Worm (Caenorhabditis elegans) whole organism, L1 larva: ENCODE data around the gene W06H8.6.

Source experiments
- C04F5.9 ChIP-seq: sonication (generic microtip); optimal IDR thresholded peaks from 2 replicates; lab custom pipeline; 2016; ENCODE audit warnings: missing genetic modification characterization, missing compliant biosample characterization
- C34B4.2 ChIP-seq: sonication (generic microtip); optimal IDR thresholded peaks from 2 replicates; lab custom pipeline; 2017; ENCODE audit warnings: mild to moderate bottlenecking, missing genetic modification characterization, missing compliant biosample characterization
- F16B12.6 ChIP-seq: fragments of 150-350 bp; optimal IDR thresholded peaks from 2 replicates; lab custom pipeline; 2014; ENCODE audit warnings: missing biosample characterization, missing genetic modification characterization
- aly-2 ChIP-seq: fragments of 150-350 bp; optimal IDR thresholded peaks from 2 replicates; lab custom pipeline; 2014; ENCODE audit warnings: missing biosample characterization, missing genetic modification characterization
- ama-1 ChIP-seq: fragments of 150-350 bp; optimal IDR thresholded peaks from 2 replicates; lab custom pipeline; 2014
- ceh-82 ChIP-seq, 3 experiments: fragments of 150-350 bp in 1 of 3; sonication (generic microtip) in 2 of 3; optimal IDR thresholded peaks; 2 replicates each; lab custom pipeline; 2014 to 2017; ENCODE audit warnings: missing biosample characterization in 3 of 3, missing genetic modification characterization in 3 of 3
- ceh-90 ChIP-seq: sonication (generic microtip); optimal IDR thresholded peaks from 2 replicates; lab custom pipeline; 2016; ENCODE audit warnings: missing genetic modification characterization, missing compliant biosample characterization
- ces-1 ChIP-seq: fragments of 150-350 bp; optimal IDR thresholded peaks from 2 replicates; lab custom pipeline; 2014; ENCODE audit warnings: missing biosample characterization, missing genetic modification reagents, missing genetic modification characterization
- dpl-1 ChIP-seq, 3 experiments: fragments of 150-350 bp in 2 of 3; sonication (generic microtip) in 1 of 3; optimal IDR thresholded peaks; 2 replicates each; lab custom pipeline; 2014 to 2017; ENCODE audit warnings: missing biosample characterization in 3 of 3, missing genetic modification characterization in 3 of 3, missing genetic modification reagents in 3 of 3
- dsc-1 ChIP-seq: sonication (generic microtip); optimal IDR thresholded peaks from 2 replicates; lab custom pipeline; 2016; ENCODE audit warnings: mild to moderate bottlenecking, missing genetic modification characterization, missing compliant biosample characterization
- efl-1 ChIP-seq, 4 experiments: fragments of 150-350 bp; optimal IDR thresholded peaks in 3 of 4; peaks in 1 of 4; 1 replicate in 1 of 4; 2 replicates in 3 of 4; lab custom pipeline; 2014; ENCODE audit warnings: missing biosample characterization in 2 of 4, missing genetic modification characterization in 2 of 4, missing genetic modification reagents in 2 of 4
- efl-3 ChIP-seq: fragments of 200-800 bp; sonication (Bioruptor generic); optimal IDR thresholded peaks from 2 replicates; lab custom pipeline; 2018; ENCODE audit warnings: mild to moderate bottlenecking, missing genetic modification characterization, missing compliant biosample characterization
- egl-13 ChIP-seq: sonication (generic microtip); optimal IDR thresholded peaks from 2 replicates; lab custom pipeline; 2016; ENCODE audit warnings: missing genotype, missing genetic modification reagents, missing genetic modification characterization, missing compliant biosample characterization
- elt-2 ChIP-seq: sonication (generic microtip); optimal IDR thresholded peaks from 2 replicates; lab custom pipeline; 2016; ENCODE audit warnings: missing genetic modification characterization, mild to moderate bottlenecking, inconsistent platforms, missing compliant biosample characterization, missing genetic modification reagents
- elt-3 ChIP-seq, 6 experiments: fragments of 150-350 bp in 1 of 6; sonication (generic microtip); optimal IDR thresholded peaks; 2 replicates each; lab custom pipeline; 2017 to 2018; ENCODE audit warnings: missing biosample characterization in 6 of 6, missing genetic modification characterization in 6 of 6, inconsistent platforms in 1 of 6
- fkh-10 ChIP-seq: sonication (generic microtip); optimal IDR thresholded peaks from 2 replicates; lab custom pipeline; 2017; ENCODE audit warnings: missing biosample characterization, missing genetic modification reagents, missing genetic modification characterization
- fkh-4 ChIP-seq: sonication (generic microtip); optimal IDR thresholded peaks from 2 replicates; lab custom pipeline; 2016; ENCODE audit warnings: missing compliant biosample characterization, missing genetic modification characterization, borderline replicate concordance
- fos-1 ChIP-seq: fragments of 150-350 bp; optimal IDR thresholded peaks from 2 replicates; lab custom pipeline; 2014; ENCODE audit warnings: missing biosample characterization, missing genetic modification characterization
- grh-1 ChIP-seq: fragments of 200-800 bp; sonication (Bioruptor generic); IDR thresholded peaks from 2 replicates; pipeline ENCODE4 v1.3.6; 2022; ENCODE audit warnings: missing genetic modification reagents, missing genetic modification characterization, missing compliant biosample characterization
- hpl-2 ChIP-seq: fragments of 150-350 bp; optimal IDR thresholded peaks from 2 replicates; lab custom pipeline; 2014; ENCODE audit warnings: missing biosample characterization, missing genetic modification reagents, missing genetic modification characterization
- irx-1 ChIP-seq: sonication (generic microtip); optimal IDR thresholded peaks from 2 replicates; lab custom pipeline; 2016; ENCODE audit warnings: missing genetic modification characterization, missing compliant biosample characterization
- isw-1 ChIP-seq: fragments of 200-800 bp; sonication (Bioruptor generic); IDR thresholded peaks from 2 replicates; pipeline ENCODE4 v1.3.6; 2022; ENCODE audit warnings: missing genetic modification characterization, missing compliant biosample characterization
- lin-14 ChIP-seq: fragments of 200-800 bp; sonication (Bioruptor generic); optimal IDR thresholded peaks from 2 replicates; lab custom pipeline; 2018; ENCODE audit warnings: mild to moderate bottlenecking, missing genetic modification characterization, moderate library complexity, missing compliant biosample characterization
- lin-39 ChIP-seq: fragments of 150-350 bp; optimal IDR thresholded peaks from 2 replicates; lab custom pipeline; 2014; ENCODE audit warnings: missing biosample characterization, missing genetic modification reagents, missing genetic modification characterization
- lsy-2 ChIP-seq, 2 experiments: fragments of 150-350 bp; optimal IDR thresholded peaks; 2 replicates each; lab custom pipeline; 2014; ENCODE audit warnings: missing biosample characterization in 2 of 2, missing genetic modification characterization in 2 of 2
- mab-9 ChIP-seq: fragments of 200-800 bp; sonication (Bioruptor generic); IDR thresholded peaks from 2 replicates; pipeline ENCODE4 v1.3.6; 2022; ENCODE audit warnings: missing genetic modification reagents, missing genetic modification characterization, missing compliant biosample characterization
- mdl-1 ChIP-seq, 2 experiments: fragments of 150-350 bp; optimal IDR thresholded peaks; 2 replicates each; lab custom pipeline; 2014 to 2017; ENCODE audit warnings: missing biosample characterization in 2 of 2, missing genetic modification characterization in 2 of 2, inconsistent platforms in 1 of 2
- mef-2 ChIP-seq: fragments of 150-350 bp; optimal IDR thresholded peaks from 2 replicates; lab custom pipeline; 2014; ENCODE audit warnings: missing biosample characterization, missing genetic modification characterization
- mep-1 ChIP-seq: fragments of 150-350 bp; optimal IDR thresholded peaks from 2 replicates; lab custom pipeline; 2014; ENCODE audit warnings: missing biosample characterization, missing genetic modification characterization
- nhr-12 ChIP-seq: sonication (generic microtip); optimal IDR thresholded peaks from 2 replicates; lab custom pipeline; 2017; ENCODE audit warnings: missing biosample characterization, missing genetic modification characterization
- nhr-19 ChIP-seq: fragments of 200-800 bp; sonication (Bioruptor generic); conservative IDR thresholded peaks from 2 replicates; pipeline ENCODE4 v1.3.6; 2022; ENCODE audit warnings: missing genetic modification characterization, missing compliant biosample characterization
- nhr-20 ChIP-seq: sonication (generic microtip); optimal IDR thresholded peaks from 2 replicates; lab custom pipeline; 2016; ENCODE audit warnings: mild to moderate bottlenecking, missing genetic modification characterization, missing compliant biosample characterization
- nhr-237 ChIP-seq: fragments of 150-350 bp; optimal IDR thresholded peaks from 2 replicates; lab custom pipeline; 2014; ENCODE audit warnings: missing biosample characterization, missing genetic modification characterization
- nhr-28 ChIP-seq: fragments of 150-350 bp; optimal IDR thresholded peaks from 2 replicates; lab custom pipeline; 2014; ENCODE audit warnings: missing biosample characterization, missing genetic modification characterization
- nhr-47 ChIP-seq: sonication (generic microtip); optimal IDR thresholded peaks from 2 replicates; lab custom pipeline; 2016; ENCODE audit warnings: mild to moderate bottlenecking, missing genetic modification characterization, moderate library complexity, missing compliant biosample characterization
- nhr-76 ChIP-seq: sonication (generic microtip); optimal IDR thresholded peaks from 2 replicates; lab custom pipeline; 2017; ENCODE audit warnings: missing biosample characterization, missing genetic modification characterization
- nhr-77 ChIP-seq: fragments of 150-350 bp; optimal IDR thresholded peaks from 2 replicates; lab custom pipeline; 2014; ENCODE audit warnings: missing biosample characterization, missing genetic modification characterization
- nhr-85 ChIP-seq: sonication (generic microtip); peaks from one replicate; lab custom pipeline; 2016; ENCODE audit warnings: missing genetic modification characterization, inconsistent platforms, missing compliant biosample characterization
- pag-3 ChIP-seq: sonication (generic microtip); optimal IDR thresholded peaks from 2 replicates; lab custom pipeline; 2017; ENCODE audit warnings: missing genetic modification characterization, mild to moderate bottlenecking, missing compliant biosample characterization, antibody characterized with exemption, borderline replicate concordance; ENCODE audit not compliant: insufficient read depth
- pax-3 ChIP-seq: fragments of 200-800 bp; sonication (Bioruptor generic); optimal IDR thresholded peaks from 2 replicates; lab custom pipeline; 2018; ENCODE audit warnings: mild to moderate bottlenecking, missing genetic modification characterization, moderate library complexity, missing compliant biosample characterization
- skn-1 ChIP-seq: fragments of 150-350 bp; optimal IDR thresholded peaks from 2 replicates; lab custom pipeline; 2014; ENCODE audit warnings: missing biosample characterization, missing genetic modification characterization
- snpc-4 ChIP-seq: fragments of 150-350 bp; optimal IDR thresholded peaks from 2 replicates; lab custom pipeline; 2014; ENCODE audit warnings: missing biosample characterization, missing genetic modification characterization
- sptf-1 ChIP-seq: fragments of 150-350 bp; optimal IDR thresholded peaks from 2 replicates; lab custom pipeline; 2014; ENCODE audit warnings: missing biosample characterization, missing genetic modification characterization
- sup-37 ChIP-seq: fragments of 200-800 bp; sonication (Bioruptor generic); optimal IDR thresholded peaks from 2 replicates; lab custom pipeline; 2018; ENCODE audit warnings: mild to moderate bottlenecking, missing genetic modification characterization, missing compliant biosample characterization
- tlp-1 ChIP-seq: fragments of 150-350 bp; optimal IDR thresholded peaks from 2 replicates; lab custom pipeline; 2014; ENCODE audit warnings: missing biosample characterization, missing genetic modification characterization
- unc-130 ChIP-seq: fragments of 150-350 bp; optimal IDR thresholded peaks from 2 replicates; lab custom pipeline; 2017; ENCODE audit warnings: missing biosample characterization, missing genetic modification characterization, inconsistent platforms
- unc-30 ChIP-seq: sonication (generic microtip); optimal IDR thresholded peaks from 2 replicates; lab custom pipeline; 2017; ENCODE audit warnings: missing biosample characterization, missing genetic modification characterization
- unc-62 ChIP-seq: fragments of 150-350 bp; optimal IDR thresholded peaks from 2 replicates; lab custom pipeline; 2014; ENCODE audit warnings: missing biosample characterization, missing genetic modification reagents, missing genetic modification characterization
- unc-98 ChIP-seq: fragments of 200-800 bp; sonication (Bioruptor generic); IDR thresholded peaks from 2 replicates; pipeline ENCODE4 v1.3.6; 2022; ENCODE audit warnings: missing genetic modification characterization, missing compliant biosample characterization
- vab-15 ChIP-seq: sonication (generic microtip); optimal IDR thresholded peaks from 2 replicates; lab custom pipeline; 2017; ENCODE audit warnings: missing genotype, mild to moderate bottlenecking, missing genetic modification characterization, missing compliant biosample characterization
- zag-1 ChIP-seq: fragments of 150-350 bp; optimal IDR thresholded peaks from 2 replicates; lab custom pipeline; 2014; ENCODE audit warnings: missing biosample characterization, missing genetic modification characterization
- zip-4 ChIP-seq: fragments of 200-800 bp; sonication (Bioruptor generic); optimal IDR thresholded peaks from 2 replicates; lab custom pipeline; 2018; ENCODE audit warnings: mild to moderate bottlenecking, missing genetic modification characterization, moderate library complexity, missing compliant biosample characterization
- ztf-4 ChIP-seq: fragments of 150-350 bp; optimal IDR thresholded peaks from 2 replicates; lab custom pipeline; 2014; ENCODE audit warnings: missing biosample characterization, missing genetic modification characterization

W06H8.6 gene

DNA sequence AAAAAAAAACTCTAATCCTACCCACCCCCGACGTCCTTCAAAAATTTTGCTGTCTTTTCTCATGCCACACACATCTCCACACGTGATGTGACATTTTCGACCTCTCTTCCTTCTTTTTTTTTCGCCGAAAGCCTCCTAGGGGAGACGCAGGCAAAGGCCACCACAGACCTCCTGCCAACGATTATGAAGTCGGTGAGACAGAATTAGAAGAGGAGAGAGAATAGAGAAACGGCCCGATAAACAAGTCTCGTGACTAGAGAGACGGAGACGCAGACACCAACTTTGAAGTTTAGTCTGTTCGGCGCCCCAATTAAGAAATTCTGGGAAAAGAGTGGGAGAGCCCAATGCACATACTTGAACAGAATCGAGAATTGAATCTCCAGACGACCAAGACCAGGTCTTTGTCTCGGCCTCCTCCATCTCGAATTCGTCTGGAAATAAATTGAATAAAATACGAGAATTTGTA, 2.3 kb downstream of the W06H8.6 start (continued):
- TF ChIP-seq nhr-28 (tag; lab: Kevin White, UChicago) (no peak), mef-2 (tag; lab: Kevin White, UChicago) (peak; percentile 97), ces-1 (GFP tag; lab: Kevin White, UChicago) (no peak), C04F5.9 (tag; lab: Kevin White, UChicago) (peak; percentile 66), elt-2 (peak; percentile 76), hpl-2 (GFP tag; lab: Kevin White, UChicago) (peak; percentile 86), skn-1 (peak; percentile 93), lin-14 (GFP tag; lab: Kevin White, UChicago) (peak; percentile 100), nhr-20 (tag; lab: Kevin White, UChicago) (peak; percentile 99), ceh-82 (tag; optimal IDR thresholded peaks at IDR 0.05; lab: Kevin White, UChicago) (peak; percentile 81 to 95 (median 87)), elt-3 (tag; optimal IDR thresholded peaks at IDR 0.05; lab: Kevin White, UChicago) (peak in 5 of 6 experiments; percentile 30 to 91 (median 64)), ama-1 (lab: Kevin White, UChicago) (peak; percentile 98), fkh-10 (GFP tag; lab: Kevin White, UChicago) (peak; percentile 98), grh-1 (GFP tag; lab: Robert Waterston, UW) (peak; percentile 93), pax-3 (tag; lab: Kevin White, UChicago) (peak; percentile 94), ceh-90 (tag; lab: Kevin White, UChicago) (no peak), unc-62 (no peak), nhr-237 (peak; percentile 93), unc-130 (tag; lab: Kevin White, UChicago) (peak; percentile 90), zip-4 (peak; percentile 55), sup-37 (GFP tag; lab: Kevin White, UChicago) (peak; percentile 71), aly-2 (tag; lab: Kevin White, UChicago) (peak; percentile 92), F16B12.6 (no peak), pag-3 (peak; percentile 93), unc-98 (GFP tag; lab: Robert Waterston, UW) (peak; percentile 67), nhr-19 (peak; percentile 94), nhr-85 (tag; lab: Kevin White, UChicago) (peak; percentile 99), fos-1 (tag; lab: Kevin White, UChicago) (peak; percentile 89), ztf-4 (peak; percentile 96), nhr-76 (tag; lab: Kevin White, UChicago) (no peak), nhr-77 (tag; lab: Kevin White, UChicago) (peak; percentile 94), efl-3 (GFP tag; lab: Kevin White, UChicago) (no peak), irx-1 (tag; lab: Kevin White, UChicago) (peak; percentile 92), unc-30 (tag; lab: Kevin White, UChicago) (peak; percentile 97), egl-13 (tag; lab: Kevin White, UChicago) (peak; percentile 94), isw-1 (GFP tag; lab: Robert Waterston, UW) (peak; percentile 85), nhr-12 (tag; lab: Kevin White, UChicago) (peak; percentile 7), C34B4.2 (no peak), zag-1 (tag; lab: Kevin White, UChicago) (no peak), nhr-47 (tag; lab: Kevin White, UChicago) (peak; percentile 99), fkh-4 (tag; lab: Kevin White, UChicago) (peak; percentile 86), dsc-1 (tag; lab: Kevin White, UChicago) (peak; percentile 99), tlp-1 (tag; lab: Kevin White, UChicago) (no peak), mdl-1 (tag; optimal IDR thresholded peaks at IDR 0.05; lab: Kevin White, UChicago) (peak; percentile 84 to 99), vab-15 (tag; lab: Kevin White, UChicago) (peak; percentile 11), lin-39 (tag; lab: Kevin White, UChicago) (peak; percentile 93), efl-1 (optimal IDR thresholded peaks at IDR 0.05; lab: Kevin White, UChicago) (peak; percentile 82 to 83), efl-1 (GFP tag; optimal IDR thresholded peaks at IDR 0.05 in 1 of 2; lab: Kevin White, UChicago) (peak; percentile 56 to 96), mab-9 (peak; percentile 92), dpl-1 (GFP tag; optimal IDR thresholded peaks at IDR 0.05; lab: Kevin White, UChicago) (peak; percentile 67 to 75 (median 69)), mep-1 (peak; percentile 99), sptf-1 (tag; lab: Kevin White, UChicago) (no peak), lsy-2 (tag; optimal IDR thresholded peaks at IDR 0.05; lab: Kevin White, UChicago) (peak; percentile 91 to 96), snpc-4 (peak; percentile 83)
